Fruit fly (Drosophila melanogaster) whole organism, embryonic: ENCODE results near the gene LSm3.

Experiments used
- Ada2b ChIP-seq: fragments of 200-800 bp; sonication (Bioruptor generic); IDR thresholded peaks from 2 replicates; pipeline ENCODE4 v1.3.6; 2022; ENCODE audit warnings: missing biosample characterization, missing genetic modification characterization
- CG10366 ChIP-seq: fragments of 200-800 bp; sonication (Bioruptor generic); IDR thresholded peaks from 2 replicates; pipeline ENCODE4 v1.3.6; 2022; ENCODE audit warnings: missing biosample characterization, missing genetic modification characterization
- CG11247 ChIP-seq: fragments of 200-800 bp; sonication (Bioruptor generic); IDR thresholded peaks from 2 replicates; pipeline ENCODE4 v1.3.6; 2022; ENCODE audit warnings: missing biosample characterization, missing genetic modification characterization
- CG12659 ChIP-seq: fragments of 200-800 bp; sonication (Bioruptor generic); optimal IDR thresholded peaks from 3 replicates; lab custom pipeline; 2017; ENCODE audit warnings: mild to moderate bottlenecking, missing biosample characterization, missing genetic modification reagents, missing genetic modification characterization
- CG12769 ChIP-seq: fragments of 200-800 bp; sonication (Bioruptor generic); optimal IDR thresholded peaks from 2 replicates; lab custom pipeline; 2019; ENCODE audit warnings: missing biosample characterization, mild to moderate bottlenecking, missing genetic modification characterization, moderate library complexity
- CG1529 ChIP-seq: fragments of 200-800 bp; sonication (Bioruptor generic); optimal IDR thresholded peaks from 3 replicates; lab custom pipeline; 2018; ENCODE audit warnings: missing biosample characterization, missing genetic modification characterization
- CG1602 ChIP-seq: fragments of 200-800 bp; sonication (Bioruptor generic); optimal IDR thresholded peaks from 3 replicates; lab custom pipeline; 2016; ENCODE audit warnings: missing biosample characterization, missing genetic modification characterization
- CG16813 ChIP-seq: fragments of 200-800 bp; sonication (Bioruptor generic); IDR thresholded peaks from 3 replicates; pipeline ENCODE4 v1.3.6; 2022; ENCODE audit warnings: missing biosample characterization, missing genetic modification characterization; ENCODE audit not compliant: partially characterized antibody
- CG17359 ChIP-seq: fragments of 200-800 bp; sonication (Bioruptor generic); optimal IDR thresholded peaks from 3 replicates; lab custom pipeline; 2018; ENCODE audit warnings: missing biosample characterization, mild to moderate bottlenecking, missing genetic modification characterization, moderate library complexity
- CG17361 ChIP-seq: fragments of 200-800 bp; sonication (Bioruptor generic); IDR thresholded peaks from 3 replicates; pipeline ENCODE4 v1.3.6; 2022; ENCODE audit warnings: missing biosample characterization, missing genetic modification characterization
- CG17568 ChIP-seq: fragments of 200-800 bp; sonication (Bioruptor generic); optimal IDR thresholded peaks from 2 replicates; lab custom pipeline; 2018; ENCODE audit warnings: missing biosample characterization, mild to moderate bottlenecking, missing genetic modification characterization, moderate library complexity
- CG18619 ChIP-seq: fragments of 200-800 bp; sonication (Bioruptor generic); optimal IDR thresholded peaks from 3 replicates; lab custom pipeline; 2017; ENCODE audit warnings: missing biosample characterization, mild to moderate bottlenecking, missing genetic modification characterization
- CG2120 ChIP-seq: fragments of 200-800 bp; sonication (Bioruptor generic); optimal IDR thresholded peaks from 3 replicates; lab custom pipeline; 2016; ENCODE audit warnings: missing biosample characterization, missing genetic modification characterization
- CG31224 ChIP-seq: fragments of 200-800 bp; sonication (Bioruptor generic); IDR thresholded peaks from 2 replicates; pipeline ENCODE4 v1.3.6; 2022; ENCODE audit warnings: missing biosample characterization, missing genetic modification characterization
- CG34224 ChIP-seq: fragments of 200-800 bp; sonication (Bioruptor generic); IDR thresholded peaks from 3 replicates; pipeline ENCODE4 v1.3.6; 2022; ENCODE audit warnings: missing biosample characterization, missing genetic modification characterization; ENCODE audit not compliant: partially characterized antibody
- CG34422 ChIP-seq: fragments of 200-800 bp; sonication (Bioruptor generic); IDR thresholded peaks from 3 replicates; pipeline ENCODE4 v1.3.6; 2022; ENCODE audit warnings: missing biosample characterization, missing genetic modification characterization
- CG3847 ChIP-seq: fragments of 200-800 bp; sonication (Bioruptor generic); IDR thresholded peaks from 2 replicates; pipeline ENCODE4 v1.3.6; 2022; ENCODE audit warnings: missing biosample characterization, missing genetic modification characterization
- CG4360 ChIP-seq: fragments of 200-800 bp; sonication (Bioruptor generic); IDR thresholded peaks from 2 replicates; pipeline ENCODE4 v1.3.6; 2022; ENCODE audit warnings: missing biosample characterization, missing genetic modification characterization
- CG4854 ChIP-seq: fragments of 200-800 bp; sonication (Bioruptor generic); optimal IDR thresholded peaks from 2 replicates; lab custom pipeline; 2016; ENCODE audit warnings: missing biosample characterization, missing genetic modification characterization, inconsistent platforms
- CG5953 ChIP-seq: fragments of 200-800 bp; sonication (Bioruptor generic); IDR thresholded peaks from 2 replicates; pipeline ENCODE4 v1.3.6; 2022; ENCODE audit warnings: missing biosample characterization, missing genetic modification characterization
- CG6272 ChIP-seq: fragments of 200-800 bp; sonication (Bioruptor generic); IDR thresholded peaks from 2 replicates; pipeline ENCODE4 v1.3.6; 2022; ENCODE audit warnings: missing biosample characterization, missing genetic modification characterization
- CG7928 ChIP-seq: fragments of 200-800 bp; sonication (Bioruptor generic); optimal IDR thresholded peaks from 2 replicates; lab custom pipeline; 2017; ENCODE audit warnings: missing biosample characterization, mild to moderate bottlenecking, missing genetic modification characterization
- CG7963 ChIP-seq: fragments of 200-800 bp; sonication (Bioruptor generic); IDR thresholded peaks from 3 replicates; pipeline ENCODE4 v1.3.6; 2022; ENCODE audit warnings: missing biosample characterization, missing genetic modification characterization; ENCODE audit not compliant: partially characterized antibody
- CG8290 ChIP-seq, 3 experiments: fragments of 200-800 bp; sonication (Bioruptor generic); optimal IDR thresholded peaks; 2 replicates each; lab custom pipeline; 2016 to 2019; ENCODE audit warnings: missing biosample characterization in 3 of 3, missing genetic modification characterization in 3 of 3, mild to moderate bottlenecking in 2 of 3, moderate library complexity in 1 of 3
- CTCF ChIP-seq: fragments of 200-800 bp; sonication (Bioruptor generic); optimal IDR thresholded peaks from 2 replicates; lab custom pipeline; 2017; ENCODE audit warnings: missing biosample characterization, mild to moderate bottlenecking, missing genetic modification characterization, moderate library complexity
- Camta ChIP-seq: fragments of 200-800 bp; sonication (Bioruptor generic); optimal IDR thresholded peaks from 2 replicates; lab custom pipeline; 2016; ENCODE audit warnings: missing biosample characterization, missing genetic modification characterization
- E2f2 ChIP-seq: fragments of 200-800 bp; sonication (Bioruptor generic); IDR thresholded peaks from 2 replicates; pipeline ENCODE4 v1.3.6; 2022; ENCODE audit warnings: missing biosample characterization, missing genetic modification characterization
- GATAe ChIP-seq: fragments of 200-800 bp; sonication (Bioruptor generic); conservative IDR thresholded peaks from 2 replicates; pipeline ENCODE4 v1.3.6; 2022; ENCODE audit warnings: missing biosample characterization, missing genetic modification characterization
- HLHmδ ChIP-seq: fragments of 200-800 bp; sonication (Bioruptor generic); optimal IDR thresholded peaks from 2 replicates; lab custom pipeline; 2018; ENCODE audit warnings: missing biosample characterization, mild to moderate bottlenecking, missing genetic modification characterization, moderate library complexity
- Hr51 ChIP-seq, 2 experiments: fragments of 200-800 bp; sonication (Bioruptor generic); optimal IDR thresholded peaks; 2 replicates in 1 of 2; 3 replicates in 1 of 2; lab custom pipeline; 2016 to 2018; ENCODE audit warnings: missing biosample characterization in 2 of 2, missing genetic modification characterization in 2 of 2, mild to moderate bottlenecking in 1 of 2, moderate library complexity in 1 of 2
- Lhr ChIP-seq: fragments of 200-800 bp; sonication (Bioruptor generic); optimal IDR thresholded peaks from 3 replicates; lab custom pipeline; 2017; ENCODE audit warnings: mild to moderate bottlenecking, missing biosample characterization, missing genetic modification reagents, missing genetic modification characterization
- PHDP ChIP-seq: fragments of 200-800 bp; sonication (Bioruptor generic); optimal IDR thresholded peaks from 3 replicates; lab custom pipeline; 2018; ENCODE audit warnings: missing biosample characterization, mild to moderate bottlenecking, missing genetic modification characterization, moderate library complexity
- Side ChIP-seq: fragments of 200-800 bp; sonication (Bioruptor generic); optimal IDR thresholded peaks from 2 replicates; lab custom pipeline; 2016; ENCODE audit warnings: missing biosample characterization, missing genetic modification characterization
- Tbp ChIP-seq: fragments of >200 bp; optimal IDR thresholded peaks from 2 replicates; lab custom pipeline; 2018; ENCODE audit warnings: missing biosample characterization, missing genetic modification characterization
- Trl ChIP-seq, 3 experiments: fragments of >200 bp in 2 of 3; fragments of 200-800 bp in 1 of 3; sonication (Bioruptor generic) in 1 of 3; optimal IDR thresholded peaks; 2 replicates in 1 of 3; 3 replicates in 2 of 3; lab custom pipeline; 2016 to 2017; ENCODE audit warnings: missing biosample characterization in 1 of 3, missing genetic modification characterization in 1 of 3
- Usf ChIP-seq: fragments of 200-800 bp; sonication (Bioruptor generic); optimal IDR thresholded peaks from 2 replicates; lab custom pipeline; 2017; ENCODE audit warnings: missing genotype, missing biosample characterization, missing genetic modification characterization
- ato ChIP-seq: fragments of 200-800 bp; sonication (Bioruptor generic); IDR thresholded peaks from 2 replicates; pipeline ENCODE4 v1.3.6; 2022; ENCODE audit warnings: missing biosample characterization, missing genetic modification characterization; ENCODE audit not compliant: partially characterized antibody
- cato ChIP-seq: fragments of 200-800 bp; sonication (Bioruptor generic); optimal IDR thresholded peaks from 2 replicates; lab custom pipeline; 2016; ENCODE audit warnings: missing biosample characterization, missing genetic modification characterization, borderline replicate concordance
- chinmo ChIP-seq: fragments of 200-800 bp; sonication (Bioruptor generic); IDR thresholded peaks from 4 replicates; pipeline ENCODE4 v1.3.6; 2022; ENCODE audit warnings: missing biosample characterization, missing genetic modification characterization; ENCODE audit not compliant: partially characterized antibody
- ems ChIP-seq: fragments of 200-800 bp; sonication (Bioruptor generic); optimal IDR thresholded peaks from 3 replicates; lab custom pipeline; 2016; ENCODE audit warnings: missing biosample characterization, missing genetic modification characterization
- fd96Cb ChIP-seq: fragments of 200-800 bp; sonication (Bioruptor generic); optimal IDR thresholded peaks from 2 replicates; lab custom pipeline; 2018; ENCODE audit warnings: missing biosample characterization, mild to moderate bottlenecking, missing genetic modification characterization, moderate library complexity
- gfzf ChIP-seq: fragments of 200-800 bp; sonication (Bioruptor generic); optimal IDR thresholded peaks from 2 replicates; lab custom pipeline; 2016; ENCODE audit warnings: missing biosample characterization, mild to moderate bottlenecking, missing genetic modification characterization, moderate library complexity
- gro ChIP-seq: fragments of 200-800 bp; sonication (Bioruptor generic); optimal IDR thresholded peaks from 2 replicates; lab custom pipeline; 2016; ENCODE audit warnings: missing biosample characterization, missing genetic modification characterization
- lilli ChIP-seq: fragments of 200-800 bp; sonication (Bioruptor generic); optimal IDR thresholded peaks from 3 replicates; lab custom pipeline; 2016; ENCODE audit warnings: missing biosample characterization, missing genetic modification characterization
- lmd ChIP-seq: fragments of 200-800 bp; sonication (Bioruptor generic); IDR thresholded peaks from 2 replicates; pipeline ENCODE4 v1.3.6; 2022; ENCODE audit warnings: missing biosample characterization, missing genetic modification characterization
- nau ChIP-seq: fragments of 200-800 bp; sonication (Bioruptor generic); optimal IDR thresholded peaks from 3 replicates; lab custom pipeline; 2017; ENCODE audit warnings: missing biosample characterization, mild to moderate bottlenecking, missing genetic modification characterization, missing genetic modification reagents
- pros ChIP-seq: fragments of 200-800 bp; sonication (Bioruptor generic); optimal IDR thresholded peaks from 3 replicates; lab custom pipeline; 2019; ENCODE audit warnings: missing biosample characterization, mild to moderate bottlenecking, missing genetic modification characterization, moderate library complexity
- row ChIP-seq: fragments of 200-800 bp; sonication (Bioruptor generic); IDR thresholded peaks from 3 replicates; pipeline ENCODE4 v1.3.6; 2022; ENCODE audit warnings: missing biosample characterization, missing genetic modification characterization
- run ChIP-seq: fragments of 200-800 bp; sonication (Bioruptor generic); optimal IDR thresholded peaks from 3 replicates; lab custom pipeline; 2018; ENCODE audit warnings: missing biosample characterization, mild to moderate bottlenecking, missing genetic modification characterization
- tna ChIP-seq: fragments of 200-800 bp; sonication (Bioruptor generic); IDR thresholded peaks from 2 replicates; pipeline ENCODE4 v1.3.6; 2022; ENCODE audit warnings: missing biosample characterization, missing genetic modification characterization; ENCODE audit not compliant: partially characterized antibody
- z ChIP-seq: fragments of 200-800 bp; sonication (Bioruptor generic); IDR thresholded peaks from 3 replicates; pipeline ENCODE4 v1.3.6; 2022; ENCODE audit warnings: missing biosample characterization, missing genetic modification characterization

LSm3 gene

dm6 chr3R:23996224-23996623, at the start of gene LSm3:
Gene LSm3, plus strand, starts transcription at chr3R:23996262.
- TF ChIP-seq ems = no peak
- TF ChIP-seq gro (GFP tag; lab: Kevin White, UChicago) = no peak
- TF ChIP-seq CG2120 (GFP tag; lab: Kevin White, UChicago) = no peak
- TF ChIP-seq Trl (optimal IDR thresholded peaks at IDR 0.05; lab: Kevin White, UChicago) = no peak
- TF ChIP-seq Trl (GFP tag; optimal IDR thresholded peaks at IDR 0.05; lab: Kevin White, UChicago) = no peak
- no peak for TF ChIP-seq CG16813
- TF ChIP-seq CG34422 (GFP tag; lab: Robert Waterston, UW) = 0 out of 3 replicates have a peak, but pooled peaks have one; percentile 25
- peak; percentile 5; the same call in 1 of the 3 replicates for TF ChIP-seq row (GFP tag; lab: Robert Waterston, UW)
- TF ChIP-seq GATAe (GFP tag; lab: Robert Waterston, UW) = no peak
- no peak for TF ChIP-seq ato
- TF ChIP-seq E2f2 (GFP tag; lab: Robert Waterston, UW) = peak; percentile 48
- TF ChIP-seq CG4854 (GFP tag; lab: Kevin White, UChicago) = no peak
- TF ChIP-seq CG10366 = no peak
- no peak for TF ChIP-seq run (tag; lab: Kevin White, UChicago)
- no peak for TF ChIP-seq fd96Cb (tag; lab: Kevin White, UChicago)
- TF ChIP-seq CG17361 (GFP tag; lab: Robert Waterston, UW) = no peak
- TF ChIP-seq gfzf (GFP tag; lab: Kevin White, UChicago) = peak; percentile 9
- no peak for TF ChIP-seq CG1602 (GFP tag; lab: Kevin White, UChicago)
- TF ChIP-seq CG5953 (GFP tag; lab: Robert Waterston, UW) = no peak
- TF ChIP-seq CG4360 (GFP tag; lab: Robert Waterston, UW) = no peak
- no peak for TF ChIP-seq CG7928 (GFP tag; lab: Kevin White, UChicago)
- no peak for TF ChIP-seq lmd
- no peak for TF ChIP-seq CG3847
- TF ChIP-seq Ada2b (GFP tag; lab: Robert Waterston, UW) = no peak
- TF ChIP-seq CG17359 (tag; lab: Kevin White, UChicago) = no peak
- TF ChIP-seq CG12659 (GFP tag; lab: Kevin White, UChicago) = peak; percentile 23
- TF ChIP-seq tna = no peak
- TF ChIP-seq nau = no peak
- no peak for TF ChIP-seq Lhr (GFP tag; lab: Kevin White, UChicago)
- TF ChIP-seq CG6272 (GFP tag; lab: Robert Waterston, UW) = no peak
- no peak for TF ChIP-seq CG1529 (GFP tag; lab: Kevin White, UChicago)
- no peak for TF ChIP-seq cato (GFP tag; lab: Kevin White, UChicago)
- TF ChIP-seq PHDP (tag; lab: Kevin White, UChicago) = no peak
- no peak for TF ChIP-seq CG7963 (GFP tag; lab: Robert Waterston, UW)
- no peak for TF ChIP-seq CG11247 (GFP tag; lab: Robert Waterston, UW)
- TF ChIP-seq CG34224 (GFP tag; lab: Robert Waterston, UW) = 0 out of 3 replicates have a peak, but pooled peaks have one; percentile 24
- no peak for TF ChIP-seq lilli (GFP tag; lab: Kevin White, UChicago)
- TF ChIP-seq Hr51 (GFP tag; optimal IDR thresholded peaks at IDR 0.05; lab: Kevin White, UChicago) = no peak
- no peak for TF ChIP-seq Camta (GFP tag; lab: Kevin White, UChicago)
- TF ChIP-seq pros (GFP tag; lab: Kevin White, UChicago) = no peak
- no peak for TF ChIP-seq CG12769 (tag; lab: Kevin White, UChicago)
- no peak for TF ChIP-seq CG17568
- TF ChIP-seq Usf (GFP tag; lab: Kevin White, UChicago) = no peak
- TF ChIP-seq CG8290 (GFP tag; optimal IDR thresholded peaks at IDR 0.05; lab: Kevin White, UChicago) = no peak
- no peak for TF ChIP-seq CG8290 (tag; optimal IDR thresholded peaks at IDR 0.05; lab: Kevin White, UChicago)
- no peak for TF ChIP-seq chinmo (GFP tag; lab: Robert Waterston, UW)
- no peak for TF ChIP-seq CG31224
- TF ChIP-seq CTCF (GFP tag; lab: Kevin White, UChicago) = peak; percentile 35
- TF ChIP-seq HLHmδ (GFP tag; lab: Kevin White, UChicago) = no peak
- no peak for TF ChIP-seq Side
- no peak for TF ChIP-seq z
- no peak for TF ChIP-seq Tbp
- no peak for TF ChIP-seq CG18619
